Worm (Caenorhabditis elegans): ENCODE results near the gene elt-3.
"Not testable (repeated sequence)": the region's sequence is repeated elsewhere in the genome, so short reads cannot be mapped to it uniquely, and the experiment has no call there.

DNA sequence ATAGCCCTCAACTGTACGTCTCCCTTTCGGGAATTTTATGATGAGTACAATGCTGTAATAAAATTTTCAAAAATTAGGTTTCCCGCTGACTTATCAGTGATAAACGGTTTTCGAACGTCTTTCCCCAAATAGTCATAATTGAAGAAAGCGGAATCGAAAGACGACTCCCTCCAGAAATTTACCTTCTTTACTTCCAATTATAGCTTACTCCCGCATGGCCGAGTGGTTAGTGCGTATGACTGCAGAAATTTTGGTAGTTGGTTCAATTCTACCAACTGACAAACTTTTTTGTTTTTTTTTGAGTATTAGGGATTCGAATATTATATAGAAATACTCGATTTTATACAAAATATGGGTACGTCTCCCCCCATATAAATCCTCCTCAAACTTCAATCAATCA lies 38.4 kb downstream of the elt-3 start:
- TF ChIP-seq unc-130 (tag; optimal IDR thresholded peaks at IDR 0.05); unc-62 (GFP tag; optimal IDR thresholded peaks at IDR 0.05); aha-1 (tag; optimal IDR thresholded peaks at IDR 0.05); irx-1 (tag; optimal IDR thresholded peaks at IDR 0.05); zag-1 (tag; optimal IDR thresholded peaks at IDR 0.05); aly-2 (tag; optimal IDR thresholded peaks at IDR 0.05); pqm-1 (tag; optimal IDR thresholded peaks at IDR 0.05); jun-1 (tag; optimal IDR thresholded peaks at IDR 0.05); sptf-1 (tag; optimal IDR thresholded peaks at IDR 0.05); nhr-237 (tag; optimal IDR thresholded peaks at IDR 0.05); lin-15B (tag; optimal IDR thresholded peaks at IDR 0.05): not testable (repeated sequence)

Measured in whole organism, L1 larva.